Worm (Caenorhabditis elegans): ENCODE data around the gene glb-10.

glb-10 gene

ce11 chrII:6269805-6270414, 39.2 kb downstream of the glb-10 start, which contains the start of gene F13H8.2:
F13H8.2 (plus strand) TSS chrII:6270364.
- TF ChIP-seq Y55F3AM.14 (GFP tag; optimal IDR thresholded peaks at IDR 0.05) (no peak), crh-2 (tag; optimal IDR thresholded peaks at IDR 0.05) (peak; percentile 77), nhr-6 (tag; optimal IDR thresholded peaks at IDR 0.05) (no peak), blmp-1 (tag; optimal IDR thresholded peaks at IDR 0.05; ENCODE audit: insufficient read depth) (peak; percentile 5), aly-2 (tag; optimal IDR thresholded peaks at IDR 0.05) (no peak), mab-5 (tag; optimal IDR thresholded peaks at IDR 0.05) (peak; percentile 71), C34F6.9 (tag; optimal IDR thresholded peaks at IDR 0.05) (peak; percentile 79), ZK546.5 (tag; optimal IDR thresholded peaks at IDR 0.05) (no peak), elt-3 (tag; optimal IDR thresholded peaks at IDR 0.05) (no peak), egl-27 (tag; optimal IDR thresholded peaks at IDR 0.05) (peak; percentile 2), ztf-11 (tag; optimal IDR thresholded peaks at IDR 0.05) (no peak), lin-11 (tag; optimal IDR thresholded peaks at IDR 0.05) (peak; percentile 20), elt-1 (tag; optimal IDR thresholded peaks at IDR 0.05) (no peak), unc-62 (GFP tag; optimal IDR thresholded peaks at IDR 0.05) (no peak), zag-1 (tag; optimal IDR thresholded peaks at IDR 0.05) (peak; percentile 12), unc-39 (tag; optimal IDR thresholded peaks at IDR 0.05) (no peak), unc-55 (GFP tag; optimal IDR thresholded peaks at IDR 0.05) (peak; percentile 78), snpc-4 (tag; optimal IDR thresholded peaks at IDR 0.05) (peak; percentile 36), fos-1 (tag; optimal IDR thresholded peaks at IDR 0.05) (peak; percentile 42), F13H6.1 (tag; optimal IDR thresholded peaks at IDR 0.05) (peak; percentile 82), mdl-1 (tag; optimal IDR thresholded peaks at IDR 0.05) (no peak), nhr-237 (tag; optimal IDR thresholded peaks at IDR 0.05) (no peak), nhr-129 (tag; optimal IDR thresholded peaks at IDR 0.05) (peak; percentile 70), mbf-1 (tag; optimal IDR thresholded peaks at IDR 0.05) (no peak), nhr-23 (tag; optimal IDR thresholded peaks at IDR 0.05) (no peak), peb-1 (tag; optimal IDR thresholded peaks at IDR 0.05) (no peak), nhr-10 (tag; optimal IDR thresholded peaks at IDR 0.05) (no peak), sma-9 (GFP tag; optimal IDR thresholded peaks at IDR 0.05) (peak; percentile 87), sma-9 (tag; optimal IDR thresholded peaks at IDR 0.05) (no peak), sem-4 (tag; optimal IDR thresholded peaks at IDR 0.05) (peak; percentile 52), lin-39 (tag; optimal IDR thresholded peaks at IDR 0.05) (no peak), gmeb-1 (tag; optimal IDR thresholded peaks at IDR 0.05) (peak; percentile 96), ama-1 (optimal IDR thresholded peaks at IDR 0.05) (no peak), nhr-21 (tag; optimal IDR thresholded peaks at IDR 0.05) (peak; percentile 47), R02D3.7 (tag; optimal IDR thresholded peaks at IDR 0.05) (no peak), nhr-25 (tag; optimal IDR thresholded peaks at IDR 0.05) (no peak), ztf-4 (tag; optimal IDR thresholded peaks at IDR 0.05) (no peak), ceh-16 (tag; optimal IDR thresholded peaks at IDR 0.05) (no peak), nhr-77 (tag; optimal IDR thresholded peaks at IDR 0.05) (no peak), dmd-4 (tag; optimal IDR thresholded peaks at IDR 0.05) (no peak), ztf-1 (GFP tag; conservative IDR thresholded peaks at IDR 0.05) (no peak), alr-1 (tag; optimal IDR thresholded peaks at IDR 0.05) (no peak), lsy-2 (tag; optimal IDR thresholded peaks at IDR 0.05) (peak; percentile 66 to 90), lin-13 (GFP tag; optimal IDR thresholded peaks at IDR 0.05) (peak; percentile 59), sma-3 (GFP tag; optimal IDR thresholded peaks at IDR 0.05) (peak; percentile 83), skn-1 (tag; optimal IDR thresholded peaks at IDR 0.05) (peak; percentile 33), nhr-11 (tag; optimal IDR thresholded peaks at IDR 0.05) (no peak), ceh-82 (tag; optimal IDR thresholded peaks at IDR 0.05) (no peak), nhr-12 (tag; optimal IDR thresholded peaks at IDR 0.05) (no peak)
